Worm (Caenorhabditis elegans) whole organism, L1 larva: ENCODE results near the gene clec-228.

Experiments
- C34B4.2 ChIP-seq: sonication (generic microtip); optimal IDR thresholded peaks from 2 replicates; lab custom pipeline; 2017; ENCODE audit warnings: mild to moderate bottlenecking, missing genetic modification characterization, missing compliant biosample characterization
- F16B12.6 ChIP-seq: fragments of 150-350 bp; optimal IDR thresholded peaks from 2 replicates; lab custom pipeline; 2014; ENCODE audit warnings: missing biosample characterization, missing genetic modification characterization
- Y116A8C.19 ChIP-seq: sonication (generic microtip); optimal IDR thresholded peaks from 2 replicates; lab custom pipeline; 2016; ENCODE audit warnings: missing compliant biosample characterization, missing genetic modification characterization, borderline replicate concordance
- ama-1 ChIP-seq: fragments of 150-350 bp; optimal IDR thresholded peaks from 2 replicates; lab custom pipeline; 2014
- ceh-63 ChIP-seq: fragments of 200-800 bp; sonication (Bioruptor generic); optimal IDR thresholded peaks from 2 replicates; lab custom pipeline; 2018; ENCODE audit warnings: mild to moderate bottlenecking, missing genetic modification characterization, missing compliant biosample characterization
- ceh-8 ChIP-seq: fragments of 200-800 bp; sonication (Bioruptor generic); optimal IDR thresholded peaks from 2 replicates; lab custom pipeline; 2018; ENCODE audit warnings: mild to moderate bottlenecking, missing genetic modification characterization, moderate library complexity, missing compliant biosample characterization
- ceh-82 ChIP-seq, 3 experiments: fragments of 150-350 bp in 1 of 3; sonication (generic microtip) in 2 of 3; optimal IDR thresholded peaks; 2 replicates each; lab custom pipeline; 2014 to 2017; ENCODE audit warnings: missing biosample characterization in 3 of 3, missing genetic modification characterization in 3 of 3
- efl-1 ChIP-seq, 4 experiments: fragments of 150-350 bp; optimal IDR thresholded peaks in 3 of 4; peaks in 1 of 4; 1 replicate in 1 of 4; 2 replicates in 3 of 4; lab custom pipeline; 2014; ENCODE audit warnings: missing biosample characterization in 2 of 4, missing genetic modification characterization in 2 of 4, missing genetic modification reagents in 2 of 4
- efl-3 ChIP-seq: fragments of 200-800 bp; sonication (Bioruptor generic); optimal IDR thresholded peaks from 2 replicates; lab custom pipeline; 2018; ENCODE audit warnings: mild to moderate bottlenecking, missing genetic modification characterization, missing compliant biosample characterization
- elt-2 ChIP-seq: sonication (generic microtip); optimal IDR thresholded peaks from 2 replicates; lab custom pipeline; 2016; ENCODE audit warnings: missing genetic modification characterization, mild to moderate bottlenecking, inconsistent platforms, missing compliant biosample characterization, missing genetic modification reagents
- elt-3 ChIP-seq, 6 experiments: fragments of 150-350 bp in 1 of 6; sonication (generic microtip); optimal IDR thresholded peaks; 2 replicates each; lab custom pipeline; 2017 to 2018; ENCODE audit warnings: missing biosample characterization in 6 of 6, missing genetic modification characterization in 6 of 6, inconsistent platforms in 1 of 6
- ets-5 ChIP-seq: fragments of 200-800 bp; sonication (Bioruptor generic); IDR thresholded peaks from 2 replicates; pipeline ENCODE4 v1.3.6; 2022; ENCODE audit warnings: missing genetic modification characterization, missing compliant biosample characterization
- fkh-10 ChIP-seq: sonication (generic microtip); optimal IDR thresholded peaks from 2 replicates; lab custom pipeline; 2017; ENCODE audit warnings: missing biosample characterization, missing genetic modification reagents, missing genetic modification characterization
- grh-1 ChIP-seq: fragments of 200-800 bp; sonication (Bioruptor generic); IDR thresholded peaks from 2 replicates; pipeline ENCODE4 v1.3.6; 2022; ENCODE audit warnings: missing genetic modification reagents, missing genetic modification characterization, missing compliant biosample characterization
- hlh-17 ChIP-seq: fragments of 200-800 bp; sonication (Bioruptor generic); optimal IDR thresholded peaks from 2 replicates; lab custom pipeline; 2018; ENCODE audit warnings: missing genetic modification characterization, mild to moderate bottlenecking, missing compliant biosample characterization, moderate library complexity, borderline replicate concordance
- hlh-4 ChIP-seq: sonication (generic microtip); optimal IDR thresholded peaks from 2 replicates; lab custom pipeline; 2016; ENCODE audit warnings: mild to moderate bottlenecking, missing genetic modification characterization, missing compliant biosample characterization
- isw-1 ChIP-seq: fragments of 200-800 bp; sonication (Bioruptor generic); IDR thresholded peaks from 2 replicates; pipeline ENCODE4 v1.3.6; 2022; ENCODE audit warnings: missing genetic modification characterization, missing compliant biosample characterization
- jun-1 ChIP-seq: fragments of 150-350 bp; optimal IDR thresholded peaks from 2 replicates; lab custom pipeline; 2014; ENCODE audit warnings: missing biosample characterization, missing genetic modification reagents, missing genetic modification characterization
- lir-3 ChIP-seq: sonication (generic microtip); optimal IDR thresholded peaks from 2 replicates; lab custom pipeline; 2016; ENCODE audit warnings: mild to moderate bottlenecking, missing genetic modification characterization, moderate library complexity, missing compliant biosample characterization; ENCODE audit not compliant: poor library complexity
- mab-9 ChIP-seq: fragments of 200-800 bp; sonication (Bioruptor generic); IDR thresholded peaks from 2 replicates; pipeline ENCODE4 v1.3.6; 2022; ENCODE audit warnings: missing genetic modification reagents, missing genetic modification characterization, missing compliant biosample characterization
- mep-1 ChIP-seq: fragments of 150-350 bp; optimal IDR thresholded peaks from 2 replicates; lab custom pipeline; 2014; ENCODE audit warnings: missing biosample characterization, missing genetic modification characterization
- nhr-237 ChIP-seq: fragments of 150-350 bp; optimal IDR thresholded peaks from 2 replicates; lab custom pipeline; 2014; ENCODE audit warnings: missing biosample characterization, missing genetic modification characterization
- nhr-76 ChIP-seq: sonication (generic microtip); optimal IDR thresholded peaks from 2 replicates; lab custom pipeline; 2017; ENCODE audit warnings: missing biosample characterization, missing genetic modification characterization
- nhr-84 ChIP-seq: sonication (generic microtip); optimal IDR thresholded peaks from 2 replicates; lab custom pipeline; 2017; ENCODE audit warnings: missing biosample characterization, missing genetic modification characterization
- nhr-85 ChIP-seq: sonication (generic microtip); peaks from one replicate; lab custom pipeline; 2016; ENCODE audit warnings: missing genetic modification characterization, inconsistent platforms, missing compliant biosample characterization
- pag-3 ChIP-seq: sonication (generic microtip); optimal IDR thresholded peaks from 2 replicates; lab custom pipeline; 2017; ENCODE audit warnings: missing genetic modification characterization, mild to moderate bottlenecking, missing compliant biosample characterization, antibody characterized with exemption, borderline replicate concordance; ENCODE audit not compliant: insufficient read depth
- pax-3 ChIP-seq: fragments of 200-800 bp; sonication (Bioruptor generic); optimal IDR thresholded peaks from 2 replicates; lab custom pipeline; 2018; ENCODE audit warnings: mild to moderate bottlenecking, missing genetic modification characterization, moderate library complexity, missing compliant biosample characterization
- pqm-1 ChIP-seq: sonication (generic microtip); optimal IDR thresholded peaks from 3 replicates; lab custom pipeline; 2017; ENCODE audit warnings: missing biosample characterization, missing genetic modification characterization
- rnt-1 ChIP-seq: sonication (generic microtip); optimal IDR thresholded peaks from 2 replicates; lab custom pipeline; 2016; ENCODE audit warnings: mild to moderate bottlenecking, missing genetic modification characterization, moderate library complexity, missing compliant biosample characterization
- skn-1 ChIP-seq: fragments of 150-350 bp; optimal IDR thresholded peaks from 2 replicates; lab custom pipeline; 2014; ENCODE audit warnings: missing biosample characterization, missing genetic modification characterization
- snu-23 ChIP-seq: sonication (generic microtip); optimal IDR thresholded peaks from 2 replicates; lab custom pipeline; 2016; ENCODE audit warnings: missing genetic modification characterization, missing compliant biosample characterization
- swsn-7 ChIP-seq: sonication (generic microtip); optimal IDR thresholded peaks from 2 replicates; lab custom pipeline; 2016; ENCODE audit warnings: missing genetic modification characterization, missing compliant biosample characterization
- tlp-1 ChIP-seq: fragments of 150-350 bp; optimal IDR thresholded peaks from 2 replicates; lab custom pipeline; 2014; ENCODE audit warnings: missing biosample characterization, missing genetic modification characterization
- unc-62 ChIP-seq: fragments of 150-350 bp; optimal IDR thresholded peaks from 2 replicates; lab custom pipeline; 2014; ENCODE audit warnings: missing biosample characterization, missing genetic modification reagents, missing genetic modification characterization
- unc-86 ChIP-seq: sonication (generic microtip); optimal IDR thresholded peaks from 2 replicates; lab custom pipeline; 2016; ENCODE audit warnings: missing genetic modification characterization, missing compliant biosample characterization
- unc-98 ChIP-seq: fragments of 200-800 bp; sonication (Bioruptor generic); IDR thresholded peaks from 2 replicates; pipeline ENCODE4 v1.3.6; 2022; ENCODE audit warnings: missing genetic modification characterization, missing compliant biosample characterization
- zag-1 ChIP-seq: fragments of 150-350 bp; optimal IDR thresholded peaks from 2 replicates; lab custom pipeline; 2014; ENCODE audit warnings: missing biosample characterization, missing genetic modification characterization

clec-228 gene

ce11 chrV:15337405-15337804, 1.9 kb downstream of the clec-228 start, which contains the start of gene wrt-7:
Gene wrt-7 (minus strand): TSS chrV:15337505.
- TF ChIP-seq nhr-85 (tag; lab: Kevin White, UChicago) (no peak), unc-98 (GFP tag; lab: Robert Waterston, UW) (no peak), pax-3 (tag; lab: Kevin White, UChicago) (peak; percentile 21)

- TF ChIP-seq snu-23 (GFP tag; lab: Kevin White, UChicago) (no peak), efl-1 (optimal IDR thresholded peaks at IDR 0.05; lab: Kevin White, UChicago) (no peak), efl-1 (GFP tag; optimal IDR thresholded peaks at IDR 0.05 in 1 of 2; lab: Kevin White, UChicago) (peak in 1 of 2 experiments; percentile 13)
Measured at ce11 chrV:15332851-15333250, 6.4 kb downstream of the clec-228 start, which contains the start of gene srw-113. Gene srw-113 (plus strand): TSS chrV:15333151.

- no peak for TF ChIP-seq pag-3 (tag; lab: Kevin White, UChicago)
- no peak for TF ChIP-seq pqm-1 (tag; lab: Kevin White, UChicago)
- TF ChIP-seq elt-3 (tag; optimal IDR thresholded peaks at IDR 0.05; lab: Kevin White, UChicago): no peak
- no peak for TF ChIP-seq fkh-10 (GFP tag; lab: Kevin White, UChicago)
- TF ChIP-seq swsn-7 (tag; lab: Kevin White, UChicago): no peak
- TF ChIP-seq nhr-84 (tag; lab: Kevin White, UChicago): no peak
- TF ChIP-seq unc-62: no peak
- TF ChIP-seq mab-9 (GFP tag; lab: Robert Waterston, UW): no peak
- no peak for TF ChIP-seq hlh-17 (GFP tag; lab: Kevin White, UChicago)
- TF ChIP-seq zag-1: no peak
- no peak for TF ChIP-seq hlh-4 (tag; lab: Kevin White, UChicago)
- no peak for TF ChIP-seq F16B12.6 (tag; lab: Kevin White, UChicago)
Measured at ce11 chrV:15330314-15330713, 8.9 kb downstream of the clec-228 start, which contains the start of gene srh-295. Gene srh-295 (plus strand): TSS chrV:15330614.

- TF ChIP-seq jun-1 (tag; lab: Kevin White, UChicago) (peak; percentile 27), lir-3 (tag; lab: Kevin White, UChicago) (no peak), ama-1 (lab: Kevin White, UChicago) (no peak), elt-2 (peak; percentile 90)
- TF ChIP-seq, all 84 proteins: peak for 2
Measured at ce11 chrV:15327745-15328447, 11.4 kb downstream of the clec-228 start, which contains the start of gene ZK1037.6. Gene ZK1037.6 (minus strand): TSS chrV:15327795.

ce11 chrV:15323417-15323816, 15.8 kb downstream of the clec-228 start:
- TF ChIP-seq jun-1 (tag; lab: Kevin White, UChicago) (peak; percentile 13), isw-1 (no peak), ceh-63 (GFP tag; lab: Kevin White, UChicago) (no peak), ets-5 (no peak), pqm-1 (tag; lab: Kevin White, UChicago) (peak; percentile 33), Y116A8C.19 (no peak), grh-1 (GFP tag; lab: Robert Waterston, UW) (no peak), skn-1 (tag; lab: Kevin White, UChicago) (no peak), swsn-7 (tag; lab: Kevin White, UChicago) (no peak), C34B4.2 (tag; lab: Kevin White, UChicago) (no peak), elt-2 (peak; percentile 84), nhr-85 (tag; lab: Kevin White, UChicago) (no peak), efl-3 (GFP tag; lab: Kevin White, UChicago) (no peak), ceh-8 (GFP tag; lab: Kevin White, UChicago) (no peak), unc-86 (tag; lab: Kevin White, UChicago) (no peak), tlp-1 (no peak), rnt-1 (no peak), ceh-82 (tag; optimal IDR thresholded peaks at IDR 0.05; lab: Kevin White, UChicago) (no peak), mep-1 (tag; lab: Kevin White, UChicago) (no peak), nhr-76 (no peak), nhr-237 (tag; lab: Kevin White, UChicago) (no peak), snu-23 (GFP tag; lab: Kevin White, UChicago) (no peak)
